In genomic region chr3R:31512040-31512439, dm6 we compare ENCODE assay signal across 3 fruit fly cellular contexts.
TF ChIP-seq lines count a peak whose summit lies in the region.

No protein-coding gene starts in this region.

TF ChIP-seq in whole organism, prepupa, 60 proteins besides CTCF, POLR2A, EP300 and RAD21:
- peak in 1 of 2 experiments; percentile 62 for TF ChIP-seq salr (GFP tag; optimal IDR thresholded peaks at IDR 0.05; lab: Kevin White, UChicago)
- peak; percentile 69 for TF ChIP-seq Eip78C (GFP tag; lab: Kevin White, UChicago)
- TF ChIP-seq CG6276 (GFP tag; optimal IDR thresholded peaks at IDR 0.05; lab: Kevin White, UChicago) = no peak
- peak; percentile 57 for TF ChIP-seq CG32006 (GFP tag; optimal IDR thresholded peaks at IDR 0.05; lab: Kevin White, UChicago)
- peak; percentile 21 for TF ChIP-seq Hr4 (GFP tag; optimal IDR thresholded peaks at IDR 0.05; lab: Kevin White, UChicago)
- peak; percentile 39 for TF ChIP-seq CG10631 (GFP tag; optimal IDR thresholded peaks at IDR 0.05; lab: Kevin White, UChicago)
- no peak for TF ChIP-seq CG11294 (GFP tag; IDR thresholded peaks at IDR 0.05; lab: Robert Waterston, UW)
- TF ChIP-seq net (GFP tag; optimal IDR thresholded peaks at IDR 0.05; lab: Kevin White, UChicago) = no peak
- peak; percentile 28; the same call in 1 of the 2 replicates for TF ChIP-seq CG15336 (GFP tag; IDR thresholded peaks at IDR 0.05; lab: Robert Waterston, UW)
- TF ChIP-seq Sox14 (GFP tag; optimal IDR thresholded peaks at IDR 0.05; lab: Kevin White, UChicago) = peak; percentile 34
- 0 out of 3 replicates have a peak, but pooled peaks have one; percentile 26 for TF ChIP-seq CG8119 (GFP tag; IDR thresholded peaks at IDR 0.05; lab: Robert Waterston, UW)

TF ChIP-seq in whole organism, pupa, 21 proteins besides CTCF, POLR2A, EP300 and RAD21:
- peak; percentile 26 for TF ChIP-seq CG8301 (tag; optimal IDR thresholded peaks at IDR 0.05; lab: Kevin White, UChicago)
- peak; percentile 9 for TF ChIP-seq Pif1B (GFP tag; optimal IDR thresholded peaks at IDR 0.05; lab: Kevin White, UChicago)
- TF ChIP-seq CG9948 (tag; optimal IDR thresholded peaks at IDR 0.05; lab: Kevin White, UChicago) = no peak
- peak; percentile 47 for TF ChIP-seq CG14655 (GFP tag; optimal IDR thresholded peaks at IDR 0.05; lab: Kevin White, UChicago)

TF ChIP-seq in whole organism, wandering third instar larva, 38 proteins besides CTCF, POLR2A, EP300 and RAD21:
- TF ChIP-seq dl (GFP tag; optimal IDR thresholded peaks at IDR 0.05; lab: Kevin White, UChicago; ENCODE audit: insufficient read depth in 1 of 2, partially characterized antibody in 2 of 2) (no peak), dsf (GFP tag; optimal IDR thresholded peaks at IDR 0.05; lab: Kevin White, UChicago; ENCODE audit: borderline replicate concordance) (no peak), ey (GFP tag; optimal IDR thresholded peaks at IDR 0.05; lab: Kevin White, UChicago) (peak; percentile 11)
